Worm (Caenorhabditis elegans): ENCODE results near the gene oac-41.

The oac-41 gene

DNA sequence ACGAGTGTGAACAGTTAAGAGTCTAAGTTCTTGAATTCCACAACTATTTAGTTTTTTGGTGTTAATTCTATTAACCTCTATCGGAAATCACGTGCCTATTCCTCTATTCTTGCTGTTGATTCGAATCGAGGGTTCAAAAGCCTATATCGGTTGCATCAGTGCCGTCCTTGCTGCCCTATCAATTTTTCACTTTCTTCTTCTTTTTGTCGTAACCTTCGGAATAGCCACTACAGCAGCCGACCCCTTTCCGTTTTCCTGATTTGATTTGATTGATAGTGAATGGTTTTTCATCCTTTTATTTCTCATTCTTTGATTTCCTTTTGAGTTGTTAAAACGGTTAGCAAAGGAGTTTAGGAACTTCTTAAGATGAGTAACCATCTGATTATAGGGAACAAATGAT, 27.7 kb downstream of the oac-41 start:
- TF ChIP-seq ceh-16 (tag; optimal IDR thresholded peaks at IDR 0.05) (no peak), egl-27 (tag; optimal IDR thresholded peaks at IDR 0.05) (no peak), nhr-21 (tag; optimal IDR thresholded peaks at IDR 0.05) (peak; percentile 45), sma-9 (GFP tag; optimal IDR thresholded peaks at IDR 0.05) (peak; percentile 42), sma-9 (tag; optimal IDR thresholded peaks at IDR 0.05) (no peak), sma-3 (GFP tag; optimal IDR thresholded peaks at IDR 0.05) (peak; percentile 33), crh-2 (tag; optimal IDR thresholded peaks at IDR 0.05) (peak; percentile 15), nhr-25 (tag; optimal IDR thresholded peaks at IDR 0.05) (peak; percentile 33), blmp-1 (tag; optimal IDR thresholded peaks at IDR 0.05; ENCODE audit: insufficient read depth) (peak; percentile 91), sem-4 (tag; optimal IDR thresholded peaks at IDR 0.05) (peak; percentile 10)

DNA sequence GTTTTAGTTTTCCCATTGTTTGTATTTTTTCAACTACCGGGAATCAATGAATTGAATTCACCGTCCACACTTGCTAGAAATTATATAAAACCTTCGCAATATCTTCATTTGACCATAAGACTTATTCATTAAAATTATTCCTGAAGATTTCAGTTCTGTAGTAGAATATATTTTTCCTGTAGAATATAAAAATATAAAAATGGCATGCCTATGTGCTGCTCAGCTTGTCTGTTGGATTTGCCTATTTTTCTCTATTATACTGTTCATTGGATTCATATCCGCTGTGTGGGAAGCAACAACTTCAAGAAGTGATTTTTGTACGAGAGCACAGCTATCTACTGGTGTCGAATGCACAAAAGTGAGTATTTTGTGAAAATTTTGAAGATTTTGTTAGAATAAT, 30.3 kb downstream of the oac-41 start, which contains the start of gene F59E11.6:
Gene F59E11.6 (plus strand): TSS at position 111 of the 400 bp plus-strand sequence.
- TF ChIP-seq lsy-2 (tag; optimal IDR thresholded peaks at IDR 0.05) (no peak), sma-9 (GFP tag; optimal IDR thresholded peaks at IDR 0.05) (no peak), sma-9 (tag; optimal IDR thresholded peaks at IDR 0.05) (no peak), nhr-25 (tag; optimal IDR thresholded peaks at IDR 0.05) (no peak), nhr-10 (tag; optimal IDR thresholded peaks at IDR 0.05) (no peak), mbf-1 (tag; optimal IDR thresholded peaks at IDR 0.05) (no peak), nhr-12 (tag; optimal IDR thresholded peaks at IDR 0.05) (no peak), F13H6.1 (tag; optimal IDR thresholded peaks at IDR 0.05) (no peak), mab-5 (tag; optimal IDR thresholded peaks at IDR 0.05) (no peak), ceh-16 (tag; optimal IDR thresholded peaks at IDR 0.05) (no peak)

DNA sequence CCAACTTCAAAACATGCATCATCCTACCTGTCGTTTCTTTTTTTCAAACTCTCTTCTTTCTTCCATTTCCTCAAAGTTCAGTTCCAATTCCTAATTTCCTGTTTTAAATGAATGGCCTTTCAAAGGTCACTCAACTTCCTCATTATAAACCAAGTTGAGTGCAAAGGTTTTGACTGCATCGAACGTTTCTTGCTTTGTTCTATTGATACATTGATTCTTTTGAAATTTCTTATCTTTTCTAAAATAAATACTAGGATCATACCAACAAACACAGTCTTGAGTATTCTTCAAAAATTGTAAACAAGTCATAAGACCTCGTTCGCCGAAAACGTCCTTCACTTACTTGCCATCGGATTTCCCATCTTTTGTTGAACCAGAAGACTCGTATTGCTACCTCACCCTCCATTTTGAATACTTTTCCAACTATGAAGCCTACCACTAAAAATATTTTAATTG, 31.8 kb downstream of the oac-41 start, which contains the start of gene F59E11.7:
Gene F59E11.7 (plus strand): TSS at position 51 of the 456 bp plus-strand sequence.
- TF ChIP-seq lin-39 (tag; optimal IDR thresholded peaks at IDR 0.05) (no peak), nhr-25 (tag; optimal IDR thresholded peaks at IDR 0.05) (peak; percentile 77), sma-3 (GFP tag; optimal IDR thresholded peaks at IDR 0.05) (peak; percentile 11)

DNA sequence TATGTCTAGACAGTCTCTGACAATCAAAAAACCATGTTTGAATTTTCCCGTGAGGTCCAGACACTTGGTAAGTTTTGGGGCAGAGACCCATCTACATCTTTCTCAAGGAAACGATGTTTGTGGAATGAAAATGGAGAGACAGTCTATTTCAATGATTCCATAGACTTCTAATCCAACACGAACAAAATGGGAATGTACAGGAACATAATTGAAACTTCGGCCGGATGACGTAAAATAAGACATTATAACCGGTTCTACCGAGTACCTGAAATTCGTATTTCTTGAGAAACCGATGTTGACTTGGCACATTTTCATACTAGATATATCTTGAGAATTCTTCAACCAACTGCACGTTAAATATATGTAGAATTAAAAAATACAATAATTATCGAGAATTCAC, 33.9 kb downstream of the oac-41 start, which contains the start of gene str-87:
Gene str-87 (minus strand): TSS at position 101 of the 400 bp plus-strand sequence.
- TF ChIP-seq sma-3 (GFP tag; optimal IDR thresholded peaks at IDR 0.05): no peak
- TF ChIP-seq nhr-129 (tag; optimal IDR thresholded peaks at IDR 0.05): no peak
- TF ChIP-seq blmp-1 (tag; optimal IDR thresholded peaks at IDR 0.05; ENCODE audit: insufficient read depth): no peak
- TF ChIP-seq sem-4 (tag; optimal IDR thresholded peaks at IDR 0.05): no peak
- no peak for TF ChIP-seq nhr-6 (tag; optimal IDR thresholded peaks at IDR 0.05)
- no peak for TF ChIP-seq F13H6.1 (tag; optimal IDR thresholded peaks at IDR 0.05)
- TF ChIP-seq C34F6.9 (tag; optimal IDR thresholded peaks at IDR 0.05): no peak
- TF ChIP-seq lin-13 (GFP tag; optimal IDR thresholded peaks at IDR 0.05): no peak
- TF ChIP-seq elt-3 (tag; optimal IDR thresholded peaks at IDR 0.05): no peak
- TF ChIP-seq sma-9 (GFP tag; optimal IDR thresholded peaks at IDR 0.05): no peak
- TF ChIP-seq sma-9 (tag; optimal IDR thresholded peaks at IDR 0.05): no peak
- TF ChIP-seq unc-62 (GFP tag; optimal IDR thresholded peaks at IDR 0.05): no peak
- no peak for TF ChIP-seq lsy-2 (tag; optimal IDR thresholded peaks at IDR 0.05)
- TF ChIP-seq nhr-11 (tag; optimal IDR thresholded peaks at IDR 0.05): no peak
- no peak for TF ChIP-seq lin-11 (tag; optimal IDR thresholded peaks at IDR 0.05)
- TF ChIP-seq ztf-4 (tag; optimal IDR thresholded peaks at IDR 0.05): no peak
- TF ChIP-seq R02D3.7 (tag; optimal IDR thresholded peaks at IDR 0.05): no peak

DNA sequence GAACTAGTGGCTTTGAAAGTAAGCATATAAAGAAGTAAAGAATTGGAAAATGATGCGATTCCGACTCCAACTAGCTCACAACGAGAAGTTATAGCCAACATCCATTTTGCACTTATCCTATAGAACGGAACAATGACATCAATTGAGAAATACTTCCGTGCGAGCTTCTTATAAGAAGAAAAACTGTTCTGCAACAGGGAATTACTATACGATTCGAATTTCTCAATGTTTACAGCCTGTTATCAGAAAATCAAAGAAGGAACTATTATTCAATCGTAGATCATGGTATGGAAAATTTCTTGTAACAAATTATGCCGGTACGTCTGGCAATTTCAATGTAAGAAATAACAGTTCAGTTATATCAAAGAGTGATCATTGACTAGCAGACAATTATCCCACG, 36.2 kb downstream of the oac-41 start, which contains the start of gene str-85:
Gene str-85 (minus strand): TSS at position 101 of the 400 bp plus-strand sequence.
- no peak for TF ChIP-seq lsy-2 (tag; optimal IDR thresholded peaks at IDR 0.05)
- no peak for TF ChIP-seq unc-55 (GFP tag; optimal IDR thresholded peaks at IDR 0.05)
- no peak for TF ChIP-seq lin-13 (GFP tag; optimal IDR thresholded peaks at IDR 0.05)
- TF ChIP-seq nhr-23 (tag; optimal IDR thresholded peaks at IDR 0.05): no peak
- no peak for TF ChIP-seq skn-1 (tag; optimal IDR thresholded peaks at IDR 0.05)
- no peak for TF ChIP-seq dmd-4 (tag; optimal IDR thresholded peaks at IDR 0.05)
- no peak for TF ChIP-seq gmeb-1 (tag; optimal IDR thresholded peaks at IDR 0.05)
- TF ChIP-seq nhr-21 (tag; optimal IDR thresholded peaks at IDR 0.05): no peak

DNA sequence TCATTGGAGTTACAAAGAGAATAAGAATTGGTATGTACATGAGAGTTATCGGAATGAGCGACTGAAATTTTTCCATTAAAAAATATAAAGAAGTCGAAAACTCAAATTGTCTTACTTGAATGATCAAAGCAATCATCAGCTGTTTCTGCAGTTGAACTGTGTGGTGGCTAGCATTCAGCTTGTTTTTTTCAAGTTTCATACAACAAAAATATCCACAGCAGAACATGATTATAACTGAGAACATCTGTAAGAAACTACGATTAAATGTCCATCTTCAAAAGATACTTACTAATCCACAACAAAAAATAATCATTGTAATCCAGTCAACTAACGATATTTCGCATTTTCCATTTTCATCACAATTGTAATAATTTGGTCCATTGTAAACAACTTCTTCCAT, 37.2 kb downstream of the oac-41 start:
- TF ChIP-seq lin-11 (tag; optimal IDR thresholded peaks at IDR 0.05) (no peak), mbf-1 (tag; optimal IDR thresholded peaks at IDR 0.05) (no peak), nhr-129 (tag; optimal IDR thresholded peaks at IDR 0.05) (no peak), gmeb-1 (tag; optimal IDR thresholded peaks at IDR 0.05) (no peak), skn-1 (tag; optimal IDR thresholded peaks at IDR 0.05) (no peak), nhr-10 (tag; optimal IDR thresholded peaks at IDR 0.05) (no peak), zag-1 (tag; optimal IDR thresholded peaks at IDR 0.05) (no peak), C34F6.9 (tag; optimal IDR thresholded peaks at IDR 0.05) (no peak), ztf-11 (tag; optimal IDR thresholded peaks at IDR 0.05) (no peak)
